Worm (Caenorhabditis elegans): ENCODE measurements around the gene ttr-57.

DNA sequence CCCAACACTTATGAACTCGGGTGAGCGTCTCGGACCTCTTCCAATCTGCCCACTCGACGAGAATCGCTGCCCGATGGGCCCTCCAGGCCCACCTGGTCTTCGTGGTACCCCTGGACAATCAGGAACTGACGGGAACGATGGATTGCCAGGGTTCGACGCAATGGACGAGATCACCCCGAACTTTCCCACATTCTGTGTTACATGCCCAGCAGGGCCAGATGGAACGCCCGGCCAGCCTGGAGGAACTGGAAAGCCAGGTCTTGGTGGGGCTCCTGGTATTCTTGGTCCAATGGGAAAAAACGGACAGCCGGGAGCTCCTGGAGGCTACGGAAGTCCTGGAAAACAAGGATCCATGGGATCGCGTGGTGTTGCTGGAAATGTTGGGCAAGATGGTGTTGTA, 4.2 kb upstream of the ttr-57 start:
- no peak for TF ChIP-seq ceh-30 (tag; optimal IDR thresholded peaks at IDR 0.05)
- TF ChIP-seq ceh-14 (tag; optimal IDR thresholded peaks at IDR 0.05): no peak
- TF ChIP-seq ref-2 (tag; optimal IDR thresholded peaks at IDR 0.05): no peak
- no peak for TF ChIP-seq K09A11.1 (tag; optimal IDR thresholded peaks at IDR 0.05; ENCODE audit: insufficient read depth)
- no peak for TF ChIP-seq fkh-10 (GFP tag; optimal IDR thresholded peaks at IDR 0.05)
- no peak for TF ChIP-seq nhr-11 (tag; optimal IDR thresholded peaks at IDR 0.05)
- TF ChIP-seq dmd-4 (tag; optimal IDR thresholded peaks at IDR 0.05; ENCODE audit: borderline replicate concordance): no peak
- no peak for TF ChIP-seq unc-86 (tag; optimal IDR thresholded peaks at IDR 0.05)
- TF ChIP-seq ceh-18 (tag; optimal IDR thresholded peaks at IDR 0.05): no peak
